Fruit fly (Drosophila melanogaster) whole organism, embryonic: ENCODE measurements around the gene Atg2.
A peak's percentile ranks its signal among the peaks of the same experiment; 100 is the strongest.

Source experiments
- Antp ChIP-seq: fragments of 200-800 bp; sonication (Bioruptor generic); optimal IDR thresholded peaks from 3 replicates; lab custom pipeline; 2016; ENCODE audit warnings: missing biosample characterization, missing genetic modification characterization
- B-H2 ChIP-seq: fragments of 200-800 bp; sonication (Bioruptor generic); optimal IDR thresholded peaks from 2 replicates; lab custom pipeline; 2018; ENCODE audit warnings: missing biosample characterization, mild to moderate bottlenecking, missing genetic modification characterization
- CG11504 ChIP-seq: fragments of 200-800 bp; sonication (Bioruptor generic); optimal IDR thresholded peaks from 3 replicates; lab custom pipeline; 2019; ENCODE audit warnings: missing biosample characterization, mild to moderate bottlenecking, missing genetic modification characterization, moderate library complexity
- CG12391 ChIP-seq: fragments of 200-800 bp; sonication (Bioruptor generic); optimal IDR thresholded peaks from 3 replicates; lab custom pipeline; 2018; ENCODE audit warnings: missing biosample characterization, mild to moderate bottlenecking, missing genetic modification characterization, moderate library complexity
- CG12659 ChIP-seq: fragments of 200-800 bp; sonication (Bioruptor generic); optimal IDR thresholded peaks from 3 replicates; lab custom pipeline; 2017; ENCODE audit warnings: mild to moderate bottlenecking, missing biosample characterization, missing genetic modification reagents, missing genetic modification characterization
- CG13296 ChIP-seq: fragments of 200-800 bp; sonication (Bioruptor generic); optimal IDR thresholded peaks from 3 replicates; lab custom pipeline; 2018; ENCODE audit warnings: missing biosample characterization, mild to moderate bottlenecking, missing genetic modification characterization
- CG14860 ChIP-seq: fragments of 200-800 bp; sonication (Bioruptor generic); IDR thresholded peaks from 3 replicates; pipeline ENCODE4 v1.3.6; 2022; ENCODE audit warnings: missing biosample characterization, missing genetic modification characterization; ENCODE audit not compliant: partially characterized antibody
- CG16815 ChIP-seq: fragments of 200-800 bp; sonication (Bioruptor generic); optimal IDR thresholded peaks from 3 replicates; lab custom pipeline; 2017; ENCODE audit warnings: missing biosample characterization, mild to moderate bottlenecking, missing genetic modification characterization
- CG17328 ChIP-seq: fragments of 200-800 bp; sonication (Bioruptor generic); IDR thresholded peaks from 2 replicates; pipeline ENCODE4 v1.3.6; 2022; ENCODE audit warnings: missing biosample characterization, missing genetic modification characterization
- CG18619 ChIP-seq: fragments of 200-800 bp; sonication (Bioruptor generic); optimal IDR thresholded peaks from 3 replicates; lab custom pipeline; 2017; ENCODE audit warnings: missing biosample characterization, mild to moderate bottlenecking, missing genetic modification characterization
- CG2199 ChIP-seq: fragments of 200-800 bp; sonication (Bioruptor generic); IDR thresholded peaks from 3 replicates; pipeline ENCODE4 v1.3.6; 2022; ENCODE audit warnings: missing biosample characterization, missing genetic modification characterization
- CG32772 ChIP-seq: fragments of 200-800 bp; sonication (Bioruptor generic); IDR thresholded peaks from 2 replicates; pipeline ENCODE4 v1.3.6; 2022; ENCODE audit warnings: missing biosample characterization, missing genetic modification characterization
- CG34224 ChIP-seq: fragments of 200-800 bp; sonication (Bioruptor generic); IDR thresholded peaks from 3 replicates; pipeline ENCODE4 v1.3.6; 2022; ENCODE audit warnings: missing biosample characterization, missing genetic modification characterization; ENCODE audit not compliant: partially characterized antibody
- CG42726 ChIP-seq: fragments of 200-800 bp; sonication (Bioruptor generic); IDR thresholded peaks from 2 replicates; pipeline ENCODE4 v1.3.6; 2022; ENCODE audit warnings: missing biosample characterization, missing genetic modification characterization; ENCODE audit not compliant: partially characterized antibody
- CG4707 ChIP-seq: fragments of 200-800 bp; sonication (Bioruptor generic); optimal IDR thresholded peaks from 2 replicates; lab custom pipeline; 2018; ENCODE audit warnings: missing biosample characterization, mild to moderate bottlenecking, missing genetic modification characterization, moderate library complexity
- CG6689 ChIP-seq: fragments of 200-800 bp; sonication (Bioruptor generic); IDR thresholded peaks from 2 replicates; pipeline ENCODE4 v1.3.6; 2022; ENCODE audit warnings: missing biosample characterization, missing genetic modification characterization
- CG7928 ChIP-seq: fragments of 200-800 bp; sonication (Bioruptor generic); optimal IDR thresholded peaks from 2 replicates; lab custom pipeline; 2017; ENCODE audit warnings: missing biosample characterization, mild to moderate bottlenecking, missing genetic modification characterization
- CG7987 ChIP-seq: fragments of 200-800 bp; sonication (Bioruptor generic); optimal IDR thresholded peaks from 2 replicates; lab custom pipeline; 2018; ENCODE audit warnings: missing biosample characterization, mild to moderate bottlenecking, missing genetic modification characterization, moderate library complexity
- CG8924 ChIP-seq: fragments of 200-800 bp; optimal IDR thresholded peaks from 3 replicates; lab custom pipeline; 2019; ENCODE audit warnings: missing biosample characterization, mild to moderate bottlenecking, missing genetic modification characterization, moderate library complexity
- CG9437 ChIP-seq: fragments of 200-800 bp; sonication (Bioruptor generic); optimal IDR thresholded peaks from 2 replicates; lab custom pipeline; 2018; ENCODE audit warnings: missing biosample characterization, mild to moderate bottlenecking, missing genetic modification characterization
- CrebB ChIP-seq: fragments of 200-800 bp; sonication (Bioruptor generic); optimal IDR thresholded peaks from 3 replicates; lab custom pipeline; 2018; ENCODE audit warnings: missing biosample characterization, mild to moderate bottlenecking, missing genetic modification characterization
- D19A ChIP-seq: fragments of 200-800 bp; optimal IDR thresholded peaks from 3 replicates; lab custom pipeline; 2019; ENCODE audit warnings: missing biosample characterization, mild to moderate bottlenecking, missing genetic modification characterization, moderate library complexity
- D19B ChIP-seq: fragments of 200-800 bp; sonication (Bioruptor generic); optimal IDR thresholded peaks from 2 replicates; lab custom pipeline; 2017; ENCODE audit warnings: missing biosample characterization, mild to moderate bottlenecking, missing genetic modification characterization
- Dad ChIP-seq: fragments of 200-800 bp; sonication (Bioruptor generic); optimal IDR thresholded peaks from 3 replicates; lab custom pipeline; 2016; ENCODE audit warnings: missing biosample characterization, missing genetic modification characterization
- Dek ChIP-seq: fragments of 200-800 bp; sonication (Bioruptor generic); optimal IDR thresholded peaks from 3 replicates; lab custom pipeline; 2019; ENCODE audit warnings: missing biosample characterization, mild to moderate bottlenecking, missing genetic modification characterization, moderate library complexity
- Drgx ChIP-seq: fragments of 200-800 bp; sonication (Bioruptor generic); IDR thresholded peaks from 2 replicates; pipeline ENCODE4 v1.3.6; 2022; ENCODE audit warnings: missing biosample characterization, missing genetic modification characterization
- Gug ChIP-seq: fragments of 200-800 bp; sonication (Bioruptor generic); IDR thresholded peaks from 4 replicates; pipeline ENCODE4 v1.3.6; 2022; ENCODE audit warnings: missing biosample characterization, missing genetic modification characterization
- MTF-1 ChIP-seq: fragments of 200-800 bp; sonication (Bioruptor generic); optimal IDR thresholded peaks from 2 replicates; lab custom pipeline; 2018; ENCODE audit warnings: missing biosample characterization, mild to moderate bottlenecking, missing genetic modification characterization, borderline replicate concordance
- NC2α ChIP-seq: fragments of 200-800 bp; sonication (Bioruptor generic); optimal IDR thresholded peaks from 2 replicates; lab custom pipeline; 2016; ENCODE audit warnings: missing biosample characterization, missing genetic modification characterization
- Nf-YC ChIP-seq: fragments of 200-800 bp; optimal IDR thresholded peaks from 3 replicates; lab custom pipeline; 2019; ENCODE audit warnings: missing biosample characterization, mild to moderate bottlenecking, missing genetic modification characterization, moderate library complexity
- Rx ChIP-seq: fragments of 200-800 bp; sonication (Bioruptor generic); IDR thresholded peaks from 2 replicates; pipeline ENCODE4 v1.3.6; 2022; ENCODE audit warnings: missing biosample characterization, missing genetic modification characterization
- Vsx1 ChIP-seq: fragments of 200-800 bp; sonication (Bioruptor generic); optimal IDR thresholded peaks from 2 replicates; lab custom pipeline; 2017; ENCODE audit warnings: missing biosample characterization, mild to moderate bottlenecking, missing genetic modification characterization, missing genetic modification reagents
- aop ChIP-seq: fragments of 200-800 bp; sonication (Bioruptor generic); IDR thresholded peaks from 2 replicates; pipeline ENCODE4 v1.3.6; 2022; ENCODE audit warnings: missing biosample characterization, missing genetic modification characterization
- az2 ChIP-seq: fragments of 200-800 bp; sonication (Bioruptor generic); optimal IDR thresholded peaks from 3 replicates; lab custom pipeline; 2016; ENCODE audit warnings: missing biosample characterization, missing genetic modification characterization
- caup ChIP-seq: fragments of 200-800 bp; sonication (Bioruptor generic); optimal IDR thresholded peaks from 3 replicates; lab custom pipeline; 2017; ENCODE audit warnings: missing biosample characterization, mild to moderate bottlenecking, missing genetic modification characterization, moderate library complexity; ENCODE audit not compliant: severe bottlenecking
- chinmo ChIP-seq: fragments of 200-800 bp; sonication (Bioruptor generic); IDR thresholded peaks from 4 replicates; pipeline ENCODE4 v1.3.6; 2022; ENCODE audit warnings: missing biosample characterization, missing genetic modification characterization; ENCODE audit not compliant: partially characterized antibody
- cwo ChIP-seq: fragments of 200-800 bp; sonication (Bioruptor generic); optimal IDR thresholded peaks from 3 replicates; lab custom pipeline; 2017; ENCODE audit warnings: missing biosample characterization, missing genetic modification characterization, mild to moderate bottlenecking, moderate library complexity, missing genetic modification reagents
- dysf ChIP-seq: fragments of 200-800 bp; sonication (Bioruptor generic); IDR thresholded peaks from 3 replicates; pipeline ENCODE4 v1.3.6; 2022; ENCODE audit warnings: missing biosample characterization, missing genetic modification characterization
- gsb-n ChIP-seq: fragments of 200-800 bp; sonication (Bioruptor generic); optimal IDR thresholded peaks from 3 replicates; lab custom pipeline; 2018; ENCODE audit warnings: missing biosample characterization, mild to moderate bottlenecking, missing genetic modification characterization
- ham ChIP-seq: fragments of 200-800 bp; sonication (Bioruptor generic); IDR thresholded peaks from 2 replicates; pipeline ENCODE4 v1.3.6; 2022; ENCODE audit warnings: missing biosample characterization, missing genetic modification characterization
- jumu ChIP-seq: fragments of 200-800 bp; sonication (Bioruptor generic); optimal IDR thresholded peaks from 3 replicates; lab custom pipeline; 2016; ENCODE audit warnings: missing biosample characterization, missing genetic modification characterization
- kah ChIP-seq: fragments of 200-800 bp; sonication (Bioruptor generic); optimal IDR thresholded peaks from 2 replicates; lab custom pipeline; 2018; ENCODE audit warnings: missing biosample characterization, mild to moderate bottlenecking, missing genetic modification characterization
- lola ChIP-seq, 3 experiments: fragments of >200 bp in 2 of 3; fragments of 200-800 bp in 1 of 3; sonication (Bioruptor generic) in 1 of 3; optimal IDR thresholded peaks; 2 replicates each; lab custom pipeline; 2017 to 2019; ENCODE audit warnings: missing biosample characterization in 3 of 3, missing genetic modification characterization in 3 of 3, mild to moderate bottlenecking in 1 of 3, moderate library complexity in 1 of 3
- maf-S ChIP-seq: fragments of 200-800 bp; sonication (Bioruptor generic); optimal IDR thresholded peaks from 2 replicates; lab custom pipeline; 2016; ENCODE audit warnings: missing biosample characterization, missing genetic modification characterization
- p53 ChIP-seq: fragments of 200-800 bp; sonication (Bioruptor generic); optimal IDR thresholded peaks from 2 replicates; lab custom pipeline; 2016; ENCODE audit warnings: missing biosample characterization, missing genetic modification characterization
- pum ChIP-seq: fragments of 200-800 bp; sonication (Bioruptor generic); optimal IDR thresholded peaks from 2 replicates; lab custom pipeline; 2016; ENCODE audit warnings: missing biosample characterization, missing genetic modification characterization
- ro ChIP-seq: fragments of 200-800 bp; sonication (Bioruptor generic); IDR thresholded peaks from 2 replicates; pipeline ENCODE4 v1.3.6; 2022; ENCODE audit warnings: missing biosample characterization, missing genetic modification characterization
- run ChIP-seq: fragments of 200-800 bp; sonication (Bioruptor generic); optimal IDR thresholded peaks from 3 replicates; lab custom pipeline; 2018; ENCODE audit warnings: missing biosample characterization, mild to moderate bottlenecking, missing genetic modification characterization
- tap ChIP-seq: fragments of 200-800 bp; optimal IDR thresholded peaks from 3 replicates; lab custom pipeline; 2019; ENCODE audit warnings: missing biosample characterization, mild to moderate bottlenecking, missing genetic modification characterization, moderate library complexity
- tgo ChIP-seq: fragments of 200-800 bp; sonication (Bioruptor generic); IDR thresholded peaks from 3 replicates; pipeline ENCODE4 v1.3.6; 2022; ENCODE audit warnings: missing biosample characterization, missing genetic modification characterization
- zfh1 ChIP-seq: fragments of 200-800 bp; sonication (Bioruptor generic); IDR thresholded peaks from 3 replicates; pipeline ENCODE4 v1.3.6; 2022; ENCODE audit warnings: missing biosample characterization, missing genetic modification characterization

Atg2 gene

DNA sequence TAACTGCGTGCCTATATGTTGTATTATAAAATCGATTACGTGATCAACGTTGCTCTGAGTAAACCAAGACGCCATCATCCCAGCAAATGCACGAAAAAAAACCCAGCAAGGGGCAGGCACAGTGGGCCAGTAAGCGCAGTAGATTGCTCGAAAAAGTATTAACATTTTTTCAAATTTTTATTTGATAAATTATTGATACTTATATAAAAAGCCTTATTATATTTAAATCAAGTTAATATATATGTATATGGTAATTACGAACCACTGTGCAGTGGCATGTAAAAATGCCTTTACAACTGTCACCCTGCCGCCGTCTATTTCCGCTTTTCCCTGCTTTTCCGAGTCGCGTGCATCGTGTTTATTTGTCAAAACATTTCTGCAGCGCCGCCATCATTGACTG lies 47.1 kb upstream of the Atg2 start (continued):
- no peak for TF ChIP-seq CG11504 (tag; lab: Kevin White, UChicago)
- peak; percentile 75 for TF ChIP-seq CG6689
- no peak for TF ChIP-seq CG42726 (GFP tag; lab: Robert Waterston, UW)
- peak; percentile 62 for TF ChIP-seq CG17328 (GFP tag; lab: Robert Waterston, UW)
- no peak for TF ChIP-seq CG34224 (GFP tag; lab: Robert Waterston, UW)
- no peak for TF ChIP-seq CG4707 (GFP tag; lab: Kevin White, UChicago)
- no peak for TF ChIP-seq CG12391 (tag; lab: Kevin White, UChicago)
- TF ChIP-seq MTF-1 = no peak
- TF ChIP-seq CG12659 = no peak
- no peak for TF ChIP-seq Dek
- TF ChIP-seq run (tag; lab: Kevin White, UChicago) = no peak
- TF ChIP-seq lola (GFP tag; optimal IDR thresholded peaks at IDR 0.05; lab: Kevin White, UChicago) = no peak
- no peak for TF ChIP-seq CG14860 (GFP tag; lab: Robert Waterston, UW)
- no peak for TF ChIP-seq Antp (GFP tag; lab: Kevin White, UChicago)
- no peak for TF ChIP-seq gsb-n (tag; lab: Kevin White, UChicago)
- TF ChIP-seq D19B = no peak
- no peak for TF ChIP-seq pum (GFP tag; lab: Kevin White, UChicago)
- peak; percentile 77 for TF ChIP-seq tgo (GFP tag; lab: Robert Waterston, UW)
- TF ChIP-seq jumu = no peak
- TF ChIP-seq CG7987 (GFP tag; lab: Kevin White, UChicago) = no peak
- no peak for TF ChIP-seq aop (GFP tag; lab: Robert Waterston, UW)
- TF ChIP-seq CG7928 (GFP tag; lab: Kevin White, UChicago) = no peak
- TF ChIP-seq az2 (GFP tag; lab: Kevin White, UChicago) = peak; percentile 2
- peak; percentile 62 for TF ChIP-seq Drgx (GFP tag; lab: Robert Waterston, UW)
- no peak for TF ChIP-seq Nf-YC
- TF ChIP-seq tap (tag; lab: Kevin White, UChicago) = no peak
- TF ChIP-seq maf-S (GFP tag; lab: Kevin White, UChicago) = no peak
- TF ChIP-seq p53 (GFP tag; lab: Kevin White, UChicago) = no peak
- TF ChIP-seq D19A (tag; lab: Kevin White, UChicago) = no peak
- TF ChIP-seq Vsx1 = no peak
- TF ChIP-seq dysf (GFP tag; lab: Robert Waterston, UW) = peak; percentile 81
- TF ChIP-seq CG32772 = peak; percentile 57
- peak; percentile 2 for TF ChIP-seq CG18619 (GFP tag; lab: Kevin White, UChicago)
- TF ChIP-seq CG9437 (GFP tag; lab: Kevin White, UChicago) = no peak
- no peak for TF ChIP-seq ro (GFP tag; lab: Robert Waterston, UW)
- TF ChIP-seq caup (GFP tag; lab: Kevin White, UChicago) = peak; percentile 13
- no peak for TF ChIP-seq CG13296 (GFP tag; lab: Kevin White, UChicago)
- TF ChIP-seq ham = no peak
- no peak for TF ChIP-seq CrebB (tag; lab: Kevin White, UChicago)
- TF ChIP-seq chinmo (GFP tag; lab: Robert Waterston, UW) = no peak
- no peak for TF ChIP-seq kah (GFP tag; lab: Kevin White, UChicago)
- TF ChIP-seq cwo (GFP tag; lab: Kevin White, UChicago) = peak; percentile 26
- peak; percentile 14 for TF ChIP-seq CG16815 (GFP tag; lab: Kevin White, UChicago)
- no peak for TF ChIP-seq CG2199 (GFP tag; lab: Robert Waterston, UW)
- TF ChIP-seq Dad (GFP tag; lab: Kevin White, UChicago) = no peak
- TF ChIP-seq NC2α (GFP tag; lab: Kevin White, UChicago) = no peak
- TF ChIP-seq Rx (GFP tag; lab: Robert Waterston, UW) = peak; percentile 42; the same call in 1 of the 2 replicates
- TF ChIP-seq zfh1 (GFP tag; lab: Robert Waterston, UW) = peak; percentile 51; the same call in 2 of the 3 replicates
- no peak for TF ChIP-seq CG8924 (tag; lab: Kevin White, UChicago)
- no peak for TF ChIP-seq B-H2 (GFP tag; lab: Kevin White, UChicago)
- TF ChIP-seq Gug = peak; percentile 59; the same call in 3 of the 4 replicates
